Worm (Caenorhabditis elegans) whole organism, mixed stage, embryonic: ENCODE measurements around the gene str-14.

Experiments used
- M03D4.4 ChIP-seq: sonication (generic microtip); optimal IDR thresholded peaks from 2 replicates; lab custom pipeline; 2017; ENCODE audit warnings: mild to moderate bottlenecking, missing genetic modification characterization, missing compliant biosample characterization
- bed-3 ChIP-seq: fragments of 200-800 bp; sonication (Bioruptor generic); optimal IDR thresholded peaks from 3 replicates; lab custom pipeline; 2018; ENCODE audit warnings: mild to moderate bottlenecking, missing genetic modification characterization, moderate library complexity, missing compliant biosample characterization
- ceh-39 ChIP-seq: fragments of 150-350 bp; optimal IDR thresholded peaks from 2 replicates; lab custom pipeline; 2014; ENCODE audit warnings: missing biosample characterization, missing genetic modification characterization
- ceh-43 ChIP-seq: fragments of 200-800 bp; sonication (Bioruptor generic); optimal IDR thresholded peaks from 2 replicates; lab custom pipeline; 2018; ENCODE audit warnings: mild to moderate bottlenecking, missing genetic modification characterization, moderate library complexity, missing compliant biosample characterization
- ceh-83 ChIP-seq: fragments of 200-800 bp; sonication (Bioruptor generic); optimal IDR thresholded peaks from 2 replicates; lab custom pipeline; 2018; ENCODE audit warnings: mild to moderate bottlenecking, missing genetic modification characterization, missing compliant biosample characterization
- ces-1 ChIP-seq: fragments of 150-350 bp; optimal IDR thresholded peaks from 2 replicates; lab custom pipeline; 2014; ENCODE audit warnings: missing biosample characterization, missing genetic modification reagents, missing genetic modification characterization
- cnd-1 ChIP-seq: fragments of 200-800 bp; sonication (Bioruptor generic); optimal IDR thresholded peaks from 2 replicates; lab custom pipeline; 2018; ENCODE audit warnings: mild to moderate bottlenecking, missing genetic modification characterization, missing compliant biosample characterization
- drap-1 ChIP-seq: fragments of 200-800 bp; sonication (Bioruptor generic); optimal IDR thresholded peaks from 3 replicates; lab custom pipeline; 2018; ENCODE audit warnings: mild to moderate bottlenecking, missing genetic modification characterization, missing compliant biosample characterization
- elt-1 ChIP-seq: sonication (generic microtip); optimal IDR thresholded peaks from 2 replicates; lab custom pipeline; 2017; ENCODE audit warnings: missing genetic modification characterization, mild to moderate bottlenecking, missing compliant biosample characterization, antibody characterized with exemption, moderate library complexity, borderline replicate concordance; ENCODE audit not compliant: insufficient read depth
- flh-1 ChIP-seq: fragments of 200-800 bp; sonication (Bioruptor generic); optimal IDR thresholded peaks from 2 replicates; lab custom pipeline; 2018; ENCODE audit warnings: mild to moderate bottlenecking, missing genetic modification characterization, moderate library complexity, missing compliant biosample characterization
- ham-2 ChIP-seq: fragments of 200-800 bp; sonication (Bioruptor generic); optimal IDR thresholded peaks from 2 replicates; lab custom pipeline; 2018; ENCODE audit warnings: mild to moderate bottlenecking, missing genetic modification characterization, missing compliant biosample characterization
- hlh-1 ChIP-seq: fragments of 150-350 bp; optimal IDR thresholded peaks from 2 replicates; lab custom pipeline; 2014; ENCODE audit warnings: missing biosample characterization, missing genetic modification reagents, missing genetic modification characterization
- lin-13 ChIP-seq: fragments of 150-350 bp; optimal IDR thresholded peaks from 2 replicates; lab custom pipeline; 2014; ENCODE audit warnings: missing biosample characterization, missing genetic modification characterization
- lin-32 ChIP-seq: fragments of 200-800 bp; sonication (Bioruptor generic); optimal IDR thresholded peaks from 2 replicates; lab custom pipeline; 2018; ENCODE audit warnings: mild to moderate bottlenecking, missing genetic modification characterization, missing compliant biosample characterization
- lsy-2 ChIP-seq: fragments of 150-350 bp; optimal IDR thresholded peaks from 2 replicates; lab custom pipeline; 2014; ENCODE audit warnings: missing biosample characterization, missing genetic modification characterization
- mab-5 ChIP-seq: fragments of 150-350 bp; optimal IDR thresholded peaks from 2 replicates; lab custom pipeline; 2014; ENCODE audit warnings: missing biosample characterization, missing genetic modification characterization
- mep-1 ChIP-seq: fragments of 150-350 bp; optimal IDR thresholded peaks from 2 replicates; lab custom pipeline; 2017; ENCODE audit warnings: missing biosample characterization, missing genetic modification reagents, missing genetic modification characterization, inconsistent platforms
- nhr-12 ChIP-seq: fragments of 150-350 bp; optimal IDR thresholded peaks from 2 replicates; lab custom pipeline; 2014; ENCODE audit warnings: missing biosample characterization, missing genetic modification characterization
- nhr-2 ChIP-seq: fragments of 150-350 bp; optimal IDR thresholded peaks from 2 replicates; lab custom pipeline; 2014; ENCODE audit warnings: missing biosample characterization, missing genetic modification characterization
- nhr-28 ChIP-seq: fragments of 150-350 bp; optimal IDR thresholded peaks from 2 replicates; lab custom pipeline; 2014; ENCODE audit warnings: missing biosample characterization, missing genetic modification characterization
- pha-4 ChIP-seq: fragments of 150-350 bp; optimal IDR thresholded peaks from 2 replicates; lab custom pipeline; 2018; ENCODE audit warnings: missing biosample characterization, missing genetic modification reagents, missing genetic modification characterization
- snpc-4 ChIP-seq: fragments of 150-350 bp; optimal IDR thresholded peaks from 2 replicates; lab custom pipeline; 2014; ENCODE audit warnings: missing biosample characterization, missing genetic modification characterization
- sptf-1 ChIP-seq: sonication (generic microtip); optimal IDR thresholded peaks from 2 replicates; lab custom pipeline; 2017; ENCODE audit warnings: mild to moderate bottlenecking, missing genetic modification characterization, moderate library complexity, missing compliant biosample characterization
- unc-120 ChIP-seq: sonication (generic microtip); optimal IDR thresholded peaks from 2 replicates; lab custom pipeline; 2017; ENCODE audit warnings: missing genetic modification characterization, missing compliant biosample characterization; ENCODE audit not compliant: poor library complexity, severe bottlenecking
- unc-39 ChIP-seq: fragments of 150-350 bp; optimal IDR thresholded peaks from 2 replicates; lab custom pipeline; 2014; ENCODE audit warnings: missing biosample characterization, missing genetic modification characterization
- unc-62 ChIP-seq: fragments of 150-350 bp; optimal IDR thresholded peaks from 2 replicates; lab custom pipeline; 2014; ENCODE audit warnings: missing biosample characterization, missing genetic modification reagents, missing genetic modification characterization
- zip-8 ChIP-seq: fragments of 150-350 bp; optimal IDR thresholded peaks from 2 replicates; lab custom pipeline; 2014; ENCODE audit warnings: missing biosample characterization, missing genetic modification characterization
- ztf-11 ChIP-seq: fragments of 150-350 bp; optimal IDR thresholded peaks from 2 replicates; lab custom pipeline; 2014; ENCODE audit warnings: missing biosample characterization, missing genetic modification characterization

The str-14 gene

DNA sequence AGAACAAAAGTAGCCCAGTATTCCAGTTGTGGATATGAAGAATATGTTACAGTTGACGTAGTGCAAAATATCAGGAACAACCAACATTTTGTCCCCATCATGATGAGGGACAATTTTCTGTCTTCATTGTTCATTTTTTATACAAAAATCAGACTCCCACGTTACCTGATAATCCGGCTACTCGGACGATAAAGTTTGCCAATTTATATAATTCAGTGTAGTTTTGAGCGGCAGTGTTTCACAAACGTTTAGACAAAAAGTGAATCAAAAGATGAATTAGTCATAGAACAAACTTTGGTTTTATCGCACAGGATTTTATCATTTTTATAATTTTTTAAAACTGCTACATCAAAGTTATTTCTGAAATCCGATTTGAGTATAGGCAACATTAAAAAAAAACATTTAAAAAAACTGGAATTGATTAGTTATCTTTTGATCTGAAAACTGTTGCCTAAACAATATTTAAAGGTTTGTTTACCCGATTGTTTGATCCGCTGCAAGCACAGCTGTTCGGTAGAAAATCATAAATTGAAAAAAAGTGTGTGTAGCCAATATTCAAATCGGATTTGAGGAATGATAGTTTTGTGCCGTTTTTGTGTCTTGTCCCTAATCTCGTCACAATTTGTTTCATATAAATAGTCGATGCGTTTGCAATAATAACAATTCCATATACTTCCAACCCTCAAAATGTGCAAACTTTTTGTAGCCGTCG, 26.1 kb upstream of the str-14 start, which contains the start of the genes F57E7.4 and spig-6:
Gene F57E7.4 (minus strand): TSS at position 101 of the 712 bp plus-strand sequence.
Gene spig-6 (plus strand): TSS at position 662 of the 712 bp plus-strand sequence.
- TF ChIP-seq ceh-43 (no peak), drap-1 (GFP tag; lab: Kevin White, UChicago) (no peak), bed-3 (GFP tag; lab: Kevin White, UChicago) (no peak), lin-13 (tag; lab: Kevin White, UChicago) (no peak), zip-8 (no peak), lin-32 (no peak), ztf-11 (tag; lab: Kevin White, UChicago) (no peak), unc-120 (no peak), nhr-28 (no peak), unc-62 (no peak), mep-1 (tag; lab: Kevin White, UChicago) (no peak), ceh-83 (GFP tag; lab: Kevin White, UChicago) (no peak), lsy-2 (tag; lab: Kevin White, UChicago) (no peak), unc-39 (no peak), M03D4.4 (no peak), ham-2 (GFP tag; lab: Kevin White, UChicago) (no peak), hlh-1 (tag; lab: Kevin White, UChicago) (no peak)

ce11 chrV:16479275-16479674, 24.3 kb upstream of the str-14 start, which contains the start of gene T08G3.11:
TSS of gene T08G3.11 (minus strand) at chrV:16479375.
- TF ChIP-seq mab-5 (tag; lab: Kevin White, UChicago) (no peak), ceh-43 (no peak), flh-1 (GFP tag; lab: Kevin White, UChicago) (no peak)

- TF ChIP-seq cnd-1 (tag; lab: Kevin White, UChicago) = no peak
- no peak for TF ChIP-seq mep-1 (tag; lab: Kevin White, UChicago)
- TF ChIP-seq nhr-12 (tag; lab: Kevin White, UChicago) = no peak
- no peak for TF ChIP-seq snpc-4 (tag; lab: Kevin White, UChicago)
- no peak for TF ChIP-seq lin-32
- no peak for TF ChIP-seq flh-1 (GFP tag; lab: Kevin White, UChicago)
- no peak for TF ChIP-seq lin-13 (tag; lab: Kevin White, UChicago)
- no peak for TF ChIP-seq ceh-83 (GFP tag; lab: Kevin White, UChicago)
- no peak for TF ChIP-seq ham-2 (GFP tag; lab: Kevin White, UChicago)
- TF ChIP-seq sptf-1 (tag; lab: Kevin White, UChicago) = no peak
- TF ChIP-seq pha-4 (tag; lab: Kevin White, UChicago) = no peak
These were observed 17.1 kb upstream of the str-14 start, which contains the start of gene srw-35 for ce11 chrV:16471995-16472563. TSS of gene srw-35 (plus strand) at chrV:16472513.

DNA sequence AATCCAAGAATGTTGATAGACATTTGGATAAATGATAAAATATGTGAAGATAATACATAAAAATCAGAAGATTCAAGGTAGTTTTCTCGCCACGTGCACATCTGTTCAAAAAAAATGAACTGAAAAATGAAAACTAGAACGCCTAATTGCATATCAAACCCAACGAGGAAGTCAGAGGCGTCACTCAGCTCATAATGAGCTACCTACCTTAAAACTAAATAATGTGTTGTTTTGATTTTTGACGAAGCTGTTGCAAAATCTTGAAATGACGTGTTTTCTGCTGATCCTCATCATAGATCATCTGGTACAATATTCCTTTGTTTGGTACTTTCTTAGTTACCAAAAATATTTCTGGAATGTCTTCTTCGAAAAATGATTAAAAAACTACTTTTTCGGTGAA, 16.0 kb upstream of the str-14 start, which contains the start of gene srh-138:
Gene srh-138 (minus strand): TSS at position 101 of the 400 bp plus-strand sequence.
- TF ChIP-seq lsy-2 (tag; lab: Kevin White, UChicago) (no peak), cnd-1 (tag; lab: Kevin White, UChicago) (no peak)

DNA sequence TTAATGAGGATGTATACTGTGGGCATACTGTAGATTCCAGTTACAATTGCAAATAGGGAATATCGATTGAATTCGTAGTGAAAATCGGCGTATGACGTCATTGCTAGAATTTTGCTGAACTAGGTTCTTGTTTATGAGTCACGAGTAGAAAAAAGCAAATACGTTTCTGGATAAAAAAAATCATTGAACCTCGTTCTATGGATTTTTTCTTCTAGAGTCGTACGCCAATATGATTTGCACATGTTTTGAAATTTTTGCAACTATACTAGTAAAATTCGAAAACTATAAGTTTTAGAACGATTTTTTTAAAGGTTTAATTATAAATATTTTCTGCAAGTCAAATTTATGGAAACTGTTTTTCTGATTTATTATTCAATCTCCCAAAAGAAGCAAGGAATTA, 12.9 kb upstream of the str-14 start, which contains the start of gene sru-44:
Gene sru-44 (minus strand): TSS at position 101 of the 400 bp plus-strand sequence.
- TF ChIP-seq ceh-39 (tag; lab: Kevin White, UChicago) = no peak
- no peak for TF ChIP-seq elt-1
- TF ChIP-seq pha-4 (tag; lab: Kevin White, UChicago) = no peak
- TF ChIP-seq sptf-1 (tag; lab: Kevin White, UChicago) = no peak
- no peak for TF ChIP-seq ces-1 (GFP tag; lab: Kevin White, UChicago)
- no peak for TF ChIP-seq zip-8
- no peak for TF ChIP-seq ceh-43
- no peak for TF ChIP-seq M03D4.4
- no peak for TF ChIP-seq ham-2 (GFP tag; lab: Kevin White, UChicago)
- TF ChIP-seq lin-32 = no peak
- no peak for TF ChIP-seq nhr-28
- TF ChIP-seq lin-13 (tag; lab: Kevin White, UChicago) = no peak
- no peak for TF ChIP-seq mep-1 (tag; lab: Kevin White, UChicago)
- no peak for TF ChIP-seq nhr-2 (tag; lab: Kevin White, UChicago)
